Worm (Caenorhabditis elegans) whole organism, young adult: ENCODE results near the gene frpr-9.

Experiments
- B0035.1 ChIP-seq: sonication (generic microtip); optimal IDR thresholded peaks from 2 replicates; lab custom pipeline; 2016; ENCODE audit warnings: missing genetic modification characterization, mild to moderate bottlenecking, missing compliant biosample characterization, missing genotype, missing genetic modification reagents
- C17E4.6 ChIP-seq: fragments of 200-800 bp; sonication (Bioruptor generic); IDR thresholded peaks from 2 replicates; pipeline ENCODE4 v1.3.6; 2022; ENCODE audit warnings: missing genetic modification reagents, missing genetic modification characterization, missing compliant biosample characterization
- F22D6.2 ChIP-seq: sonication (generic microtip); optimal IDR thresholded peaks from 2 replicates; lab custom pipeline; 2016; ENCODE audit warnings: mild to moderate bottlenecking, missing genetic modification characterization, missing compliant biosample characterization
- F49E8.2 ChIP-seq: sonication (generic microtip); optimal IDR thresholded peaks from 3 replicates; lab custom pipeline; 2017; ENCODE audit warnings: missing genetic modification characterization, mild to moderate bottlenecking, missing compliant biosample characterization, antibody characterized with exemption, moderate library complexity; ENCODE audit not compliant: insufficient read depth
- F57C9.4 ChIP-seq: sonication (generic microtip); optimal IDR thresholded peaks from 2 replicates; lab custom pipeline; 2017; ENCODE audit warnings: mild to moderate bottlenecking, missing genetic modification characterization, missing compliant biosample characterization
- K11D2.4 ChIP-seq: fragments of 200-800 bp; sonication (Bioruptor generic); IDR thresholded peaks from 2 replicates; pipeline ENCODE4 v1.3.6; 2022; ENCODE audit warnings: missing genetic modification reagents, missing genetic modification characterization, missing compliant biosample characterization
- K12H6.12 ChIP-seq: fragments of 200-800 bp; sonication (Bioruptor generic); optimal IDR thresholded peaks from 2 replicates; lab custom pipeline; 2018; ENCODE audit warnings: mild to moderate bottlenecking, missing genetic modification characterization, missing compliant biosample characterization
- T26A5.8 ChIP-seq: sonication (generic microtip); optimal IDR thresholded peaks from 2 replicates; lab custom pipeline; 2016; ENCODE audit warnings: missing genetic modification characterization, missing compliant biosample characterization
- Y56A3A.18 ChIP-seq: fragments of 200-800 bp; sonication (Bioruptor generic); IDR thresholded peaks from 2 replicates; pipeline ENCODE4 v1.3.6; 2022; ENCODE audit warnings: missing genetic modification reagents, missing genetic modification characterization, missing compliant biosample characterization
- Y95B8A.8 ChIP-seq: fragments of 200-800 bp; sonication (Bioruptor generic); IDR thresholded peaks from 2 replicates; pipeline ENCODE4 v1.3.6; 2022; ENCODE audit warnings: missing genetic modification reagents, missing genetic modification characterization, missing compliant biosample characterization
- aptf-3 ChIP-seq: fragments of 200-800 bp; sonication (Bioruptor generic); IDR thresholded peaks from 2 replicates; pipeline ENCODE4 v1.3.6; 2022; ENCODE audit warnings: missing genetic modification characterization, missing compliant biosample characterization
- athp-1 ChIP-seq: sonication (generic microtip); optimal IDR thresholded peaks from 2 replicates; lab custom pipeline; 2017; ENCODE audit warnings: mild to moderate bottlenecking, missing genetic modification characterization, missing compliant biosample characterization
- attf-5 ChIP-seq: fragments of 200-800 bp; sonication (Bioruptor generic); optimal IDR thresholded peaks from 2 replicates; lab custom pipeline; 2018; ENCODE audit warnings: mild to moderate bottlenecking, missing genetic modification characterization, missing compliant biosample characterization
- cebp-1 ChIP-seq, 2 experiments: fragments of 200-800 bp in 1 of 2; sonication (Bioruptor generic) in 1 of 2; sonication (generic microtip) in 1 of 2; IDR thresholded peaks in 1 of 2; optimal IDR thresholded peaks in 1 of 2; 2 replicates each; pipeline versions ENCODE4 v1.3.6 to Lab custom; 2017 to 2022; ENCODE audit warnings: missing compliant biosample characterization in 2 of 2, missing genetic modification characterization in 2 of 2, mild to moderate bottlenecking in 1 of 2, missing genetic modification reagents in 1 of 2, moderate library complexity in 1 of 2
- ceh-91 ChIP-seq: fragments of 200-800 bp; sonication (Bioruptor generic); IDR thresholded peaks from 2 replicates; pipeline ENCODE4 v1.3.6; 2022; ENCODE audit warnings: missing genetic modification reagents, missing genetic modification characterization, missing compliant biosample characterization
- chd-7 ChIP-seq: sonication (generic microtip); optimal IDR thresholded peaks from 2 replicates; lab custom pipeline; 2016; ENCODE audit warnings: mild to moderate bottlenecking, missing genetic modification characterization, moderate library complexity, missing compliant biosample characterization
- dox-1 ChIP-seq: fragments of 200-800 bp; sonication (Bioruptor generic); IDR thresholded peaks from 2 replicates; pipeline ENCODE4 v1.3.6; 2022; ENCODE audit warnings: missing genetic modification reagents, missing genetic modification characterization, missing compliant biosample characterization
- dpff-1 ChIP-seq: sonication (generic microtip); optimal IDR thresholded peaks from 2 replicates; lab custom pipeline; 2017; ENCODE audit warnings: mild to moderate bottlenecking, missing genetic modification characterization, missing compliant biosample characterization
- dpl-1 ChIP-seq: fragments of 150-350 bp; optimal IDR thresholded peaks from 2 replicates; lab custom pipeline; 2014; ENCODE audit warnings: missing biosample characterization, missing genetic modification reagents, missing genetic modification characterization
- efl-1 ChIP-seq: fragments of 150-350 bp; optimal IDR thresholded peaks from 2 replicates; lab custom pipeline; 2014; ENCODE audit warnings: missing biosample characterization, missing genetic modification reagents, missing genetic modification characterization
- egrh-3 ChIP-seq: fragments of 200-800 bp; sonication (Bioruptor generic); IDR thresholded peaks from 2 replicates; pipeline ENCODE4 v1.3.6; 2022; ENCODE audit warnings: missing genetic modification reagents, missing genetic modification characterization, missing compliant biosample characterization
- ekl-4 ChIP-seq: fragments of 200-800 bp; sonication (Bioruptor generic); IDR thresholded peaks from 2 replicates; pipeline ENCODE4 v1.3.6; 2022; ENCODE audit warnings: missing genetic modification reagents, missing genetic modification characterization, missing compliant biosample characterization
- gei-17 ChIP-seq: fragments of 200-800 bp; sonication (Bioruptor generic); optimal IDR thresholded peaks from 2 replicates; lab custom pipeline; 2018; ENCODE audit warnings: mild to moderate bottlenecking, missing genetic modification characterization, missing compliant biosample characterization
- him-1 ChIP-seq: sonication (generic microtip); optimal IDR thresholded peaks from 2 replicates; lab custom pipeline; 2016; ENCODE audit warnings: missing genotype, missing genetic modification reagents, missing genetic modification characterization, missing compliant biosample characterization
- let-607 ChIP-seq, 2 experiments: fragments of 200-800 bp in 1 of 2; sonication (Bioruptor generic) in 1 of 2; sonication (generic microtip) in 1 of 2; optimal IDR thresholded peaks; 2 replicates each; lab custom pipeline; 2016 to 2018; ENCODE audit warnings: mild to moderate bottlenecking in 2 of 2, missing compliant biosample characterization in 2 of 2, missing genetic modification characterization in 2 of 2, moderate library complexity in 2 of 2, missing genotype in 1 of 2
- lin-54 ChIP-seq: fragments of 200-800 bp; sonication (Bioruptor generic); optimal IDR thresholded peaks from 2 replicates; lab custom pipeline; 2018; ENCODE audit warnings: mild to moderate bottlenecking, missing genetic modification characterization, missing compliant biosample characterization
- lsl-1 ChIP-seq: fragments of 200-800 bp; sonication (Bioruptor generic); optimal IDR thresholded peaks from 2 replicates; lab custom pipeline; 2018; ENCODE audit warnings: mild to moderate bottlenecking, missing genetic modification characterization, moderate library complexity, missing compliant biosample characterization
- madf-3 ChIP-seq: fragments of 200-800 bp; sonication (Bioruptor generic); IDR thresholded peaks from 2 replicates; pipeline ENCODE4 v1.3.6; 2022; ENCODE audit warnings: missing genetic modification reagents, missing genetic modification characterization, missing compliant biosample characterization
- madf-8 ChIP-seq: fragments of 200-800 bp; sonication (Bioruptor generic); conservative IDR thresholded peaks from 2 replicates; pipeline ENCODE4 v1.3.6; 2022; ENCODE audit warnings: missing genetic modification reagents, missing genetic modification characterization, missing compliant biosample characterization
- nhr-27 ChIP-seq: fragments of 200-800 bp; sonication (Bioruptor generic); optimal IDR thresholded peaks from 2 replicates; lab custom pipeline; 2018; ENCODE audit warnings: mild to moderate bottlenecking, missing genetic modification characterization, moderate library complexity, missing compliant biosample characterization
- nhr-80 ChIP-seq: sonication (generic microtip); optimal IDR thresholded peaks from 2 replicates; lab custom pipeline; 2016; ENCODE audit warnings: missing genetic modification characterization, missing compliant biosample characterization
- pha-4 ChIP-seq: fragments of 150-350 bp; sonication (generic microtip); optimal IDR thresholded peaks from 2 replicates; lab custom pipeline; 2014; ENCODE audit warnings: missing biosample characterization, missing genetic modification reagents, missing genetic modification characterization
- rcor-1 ChIP-seq: fragments of 200-800 bp; sonication (Bioruptor generic); IDR thresholded peaks from 2 replicates; pipeline ENCODE4 v1.3.6; 2022; ENCODE audit warnings: missing genetic modification reagents, missing genetic modification characterization, missing compliant biosample characterization
- rec-8 ChIP-seq, 2 experiments: sonication (generic microtip); optimal IDR thresholded peaks; 2 replicates each; lab custom pipeline; 2016; ENCODE audit warnings: mild to moderate bottlenecking in 2 of 2, missing genetic modification characterization in 2 of 2, missing genetic modification reagents in 2 of 2, missing genotype in 2 of 2, missing biosample characterization in 1 of 2, missing compliant biosample characterization in 1 of 2, moderate library complexity in 1 of 2
- sea-2 ChIP-seq: fragments of 200-800 bp; sonication (Bioruptor generic); IDR thresholded peaks from 2 replicates; pipeline ENCODE4 v1.3.6; 2022; ENCODE audit warnings: missing genetic modification characterization, missing compliant biosample characterization
- snpc-1.1 ChIP-seq: sonication (generic microtip); optimal IDR thresholded peaks from 2 replicates; lab custom pipeline; 2017; ENCODE audit warnings: missing genetic modification characterization, mild to moderate bottlenecking, missing compliant biosample characterization, antibody characterized with exemption, moderate library complexity, missing genotype, missing genetic modification reagents; ENCODE audit not compliant: insufficient read depth
- sptf-2 ChIP-seq: fragments of 200-800 bp; sonication (Bioruptor generic); optimal IDR thresholded peaks from 2 replicates; lab custom pipeline; 2018; ENCODE audit warnings: mild to moderate bottlenecking, missing genetic modification characterization, missing compliant biosample characterization
- tbp1 ChIP-seq: fragments of 200-800 bp; sonication (Bioruptor generic); optimal IDR thresholded peaks from 2 replicates; lab custom pipeline; 2018; ENCODE audit warnings: mild to moderate bottlenecking, missing genetic modification characterization, missing compliant biosample characterization
- zfh-2 ChIP-seq: fragments of 200-800 bp; sonication (Bioruptor generic); conservative IDR thresholded peaks from 2 replicates; pipeline ENCODE4 v1.3.6; 2022; ENCODE audit warnings: missing genetic modification reagents, missing genetic modification characterization, missing compliant biosample characterization
- ztf-22 ChIP-seq: fragments of 200-800 bp; sonication (Bioruptor generic); optimal IDR thresholded peaks from 2 replicates; lab custom pipeline; 2018; ENCODE audit warnings: mild to moderate bottlenecking, missing genetic modification characterization, moderate library complexity, missing compliant biosample characterization
- ztf-28 ChIP-seq: fragments of 200-800 bp; sonication (Bioruptor generic); IDR thresholded peaks from 2 replicates; pipeline ENCODE4 v1.3.6; 2022; ENCODE audit warnings: missing genetic modification reagents, missing genetic modification characterization, missing compliant biosample characterization
- ztf-3 ChIP-seq: fragments of 200-800 bp; sonication (Bioruptor generic); optimal IDR thresholded peaks from 2 replicates; lab custom pipeline; 2018; ENCODE audit warnings: mild to moderate bottlenecking, missing genetic modification characterization, missing compliant biosample characterization

The frpr-9 gene

ce11 chrV:10970930-10971329 is 21.0 kb upstream of the frpr-9 start:
- no peak for TF ChIP-seq ekl-4 (GFP tag; lab: Robert Waterston, UW)

- TF ChIP-seq K11D2.4 (GFP tag; lab: Robert Waterston, UW) (no peak), tbp1 (GFP tag; lab: Kevin White, UChicago) (no peak), gei-17 (GFP tag; lab: Kevin White, UChicago) (no peak), F22D6.2 (no peak), let-607 (tag; optimal IDR thresholded peaks at IDR 0.05; lab: Kevin White, UChicago) (no peak), madf-8 (no peak), nhr-27 (tag; lab: Kevin White, UChicago) (no peak), snpc-1.1 (no peak), egrh-3 (no peak), lin-54 (no peak), B0035.1 (tag; lab: Kevin White, UChicago) (no peak), C17E4.6 (GFP tag; lab: Robert Waterston, UW) (no peak), K12H6.12 (tag; lab: Kevin White, UChicago) (no peak), attf-5 (GFP tag; lab: Kevin White, UChicago) (no peak), sea-2 (no peak), pha-4 (tag; lab: Kevin White, UChicago) (no peak), F49E8.2 (tag; lab: Kevin White, UChicago) (no peak)
Observed at ce11 chrV:10975091-10975490, 16.8 kb upstream of the frpr-9 start.

- no peak for TF ChIP-seq lsl-1
Observed at ce11 chrV:10981113-10981512, 10.8 kb upstream of the frpr-9 start, which contains the start of gene fig-1. Gene fig-1, minus strand, starts transcription at chrV:10981213.

ce11 chrV:10998797-10999196 is 6.9 kb downstream of the frpr-9 start, which contains the start of gene F53B7.7:
Gene F53B7.7, plus strand, starts transcription at chrV:10999097.
- TF ChIP-seq K12H6.12 (tag; lab: Kevin White, UChicago) (no peak), let-607 (tag; optimal IDR thresholded peaks at IDR 0.05; lab: Kevin White, UChicago) (no peak), ztf-28 (GFP tag; lab: Robert Waterston, UW) (no peak), zfh-2 (GFP tag; lab: Robert Waterston, UW) (no peak), aptf-3 (GFP tag; lab: Robert Waterston, UW) (no peak), rcor-1 (GFP tag; lab: Robert Waterston, UW) (no peak), nhr-80 (tag; lab: Kevin White, UChicago) (no peak), dox-1 (GFP tag; lab: Robert Waterston, UW) (no peak), egrh-3 (no peak), attf-5 (GFP tag; lab: Kevin White, UChicago) (no peak), cebp-1 (GFP tag; IDR thresholded peaks at IDR 0.05; lab: Robert Waterston, UW) (no peak), cebp-1 (tag; optimal IDR thresholded peaks at IDR 0.05; lab: Kevin White, UChicago) (no peak), madf-8 (no peak), efl-1 (GFP tag; lab: Kevin White, UChicago) (no peak), sptf-2 (GFP tag; lab: Kevin White, UChicago) (no peak), rec-8 (tag; optimal IDR thresholded peaks at IDR 0.05; lab: Kevin White, UChicago) (no peak), Y95B8A.8 (GFP tag; lab: Robert Waterston, UW) (no peak)

ce11 chrV:11000650-11001049 is 8.8 kb downstream of the frpr-9 start, which contains the start of gene isy-1:
Gene isy-1, minus strand, starts transcription at chrV:11000699.
- no peak for TF ChIP-seq dox-1 (GFP tag; lab: Robert Waterston, UW)
- no peak for TF ChIP-seq dpff-1
- no peak for TF ChIP-seq madf-3 (GFP tag; lab: Robert Waterston, UW)
- no peak for TF ChIP-seq ztf-22 (GFP tag; lab: Kevin White, UChicago)
- TF ChIP-seq ceh-91 (GFP tag; lab: Robert Waterston, UW) = no peak
- no peak for TF ChIP-seq egrh-3
- no peak for TF ChIP-seq chd-7 (tag; lab: Kevin White, UChicago)
- TF ChIP-seq ztf-3 (GFP tag; lab: Kevin White, UChicago) = no peak
- TF ChIP-seq F49E8.2 (tag; lab: Kevin White, UChicago) = no peak
- TF ChIP-seq Y56A3A.18 (GFP tag; lab: Robert Waterston, UW) = no peak
- TF ChIP-seq F57C9.4 (tag; lab: Kevin White, UChicago) = no peak
- peak; percentile 56 for TF ChIP-seq dpl-1 (GFP tag; lab: Kevin White, UChicago)
- TF ChIP-seq him-1 (tag; lab: Kevin White, UChicago) = peak; percentile 13
- no peak for TF ChIP-seq T26A5.8 (tag; lab: Kevin White, UChicago)
- TF ChIP-seq athp-1 = no peak
